Fruit fly (Drosophila melanogaster) whole organism, embryonic: ENCODE data around the gene CG34265.
A peak's percentile ranks its signal among the peaks of the same experiment; 100 is the strongest.

ENCODE experiments used
- B-H1 ChIP-seq: fragments of 200-800 bp; sonication (Bioruptor generic); IDR thresholded peaks from 3 replicates; pipeline ENCODE4 v1.3.6; 2022; ENCODE audit warnings: missing biosample characterization, missing genetic modification characterization
- BEAF-32 ChIP-seq: fragments of 200-800 bp; sonication (Bioruptor generic); optimal IDR thresholded peaks from 3 replicates; lab custom pipeline; 2017; ENCODE audit warnings: missing biosample characterization, missing genetic modification characterization, mild to moderate bottlenecking, moderate library complexity, missing genetic modification reagents
- Bteb2 ChIP-seq: fragments of 200-800 bp; sonication (Bioruptor generic); optimal IDR thresholded peaks from 2 replicates; lab custom pipeline; 2016; ENCODE audit warnings: missing biosample characterization, missing genetic modification characterization
- CG10565 ChIP-seq: fragments of 200-800 bp; sonication (Bioruptor generic); optimal IDR thresholded peaks from 3 replicates; lab custom pipeline; 2016; ENCODE audit warnings: missing biosample characterization, mild to moderate bottlenecking, missing genetic modification characterization
- CG11696 ChIP-seq: fragments of 200-800 bp; sonication (Bioruptor generic); IDR thresholded peaks from 2 replicates; pipeline ENCODE4 v1.3.6; 2022; ENCODE audit warnings: missing biosample characterization, missing genetic modification characterization
- CG12744 ChIP-seq: fragments of 200-800 bp; sonication (Bioruptor generic); optimal IDR thresholded peaks from 2 replicates; lab custom pipeline; 2016; ENCODE audit warnings: missing biosample characterization, missing genetic modification characterization
- CG13424 ChIP-seq: fragments of 200-800 bp; sonication (Bioruptor generic); optimal IDR thresholded peaks from 2 replicates; lab custom pipeline; 2019; ENCODE audit warnings: missing biosample characterization, mild to moderate bottlenecking, missing genetic modification characterization, moderate library complexity
- CG1529 ChIP-seq: fragments of 200-800 bp; sonication (Bioruptor generic); optimal IDR thresholded peaks from 3 replicates; lab custom pipeline; 2018; ENCODE audit warnings: missing biosample characterization, missing genetic modification characterization
- CG15696 ChIP-seq: fragments of 200-800 bp; sonication (Bioruptor generic); optimal IDR thresholded peaks from 2 replicates; lab custom pipeline; 2019; ENCODE audit warnings: missing biosample characterization, mild to moderate bottlenecking, missing genetic modification characterization, moderate library complexity
- CG18764 ChIP-seq: fragments of 200-800 bp; sonication (Bioruptor generic); optimal IDR thresholded peaks from 3 replicates; lab custom pipeline; 2016; ENCODE audit warnings: missing biosample characterization, missing genetic modification characterization
- CG2129 ChIP-seq: fragments of 200-800 bp; sonication (Bioruptor generic); IDR thresholded peaks from 2 replicates; pipeline ENCODE4 v1.3.6; 2022; ENCODE audit warnings: missing biosample characterization, missing genetic modification characterization; ENCODE audit not compliant: partially characterized antibody
- CG30020 ChIP-seq: fragments of 200-800 bp; optimal IDR thresholded peaks from 2 replicates; lab custom pipeline; 2019; ENCODE audit warnings: missing biosample characterization, mild to moderate bottlenecking, missing genetic modification characterization, moderate library complexity
- CG30431 ChIP-seq: fragments of 200-800 bp; sonication (Bioruptor generic); optimal IDR thresholded peaks from 2 replicates; lab custom pipeline; 2017; ENCODE audit warnings: missing biosample characterization, missing genetic modification characterization
- CG33213 ChIP-seq: fragments of 200-800 bp; sonication (Bioruptor generic); optimal IDR thresholded peaks from 3 replicates; lab custom pipeline; 2016; ENCODE audit warnings: missing biosample characterization, missing genetic modification characterization
- CG4282 ChIP-seq: fragments of 200-800 bp; sonication (Bioruptor generic); optimal IDR thresholded peaks from 2 replicates; lab custom pipeline; 2016; ENCODE audit warnings: missing biosample characterization, missing genetic modification characterization
- CG4617 ChIP-seq: fragments of 200-800 bp; sonication (Bioruptor generic); optimal IDR thresholded peaks from 3 replicates; lab custom pipeline; 2016; ENCODE audit warnings: missing biosample characterization, missing genetic modification characterization, borderline replicate concordance
- CG4820 ChIP-seq: fragments of 200-800 bp; sonication (Bioruptor generic); optimal IDR thresholded peaks from 3 replicates; lab custom pipeline; 2016; ENCODE audit warnings: missing biosample characterization, missing genetic modification characterization
- CG6654 ChIP-seq: fragments of 200-800 bp; sonication (Bioruptor generic); optimal IDR thresholded peaks from 2 replicates; lab custom pipeline; 2017; ENCODE audit warnings: missing biosample characterization, mild to moderate bottlenecking, missing genetic modification characterization
- CG7271 ChIP-seq: fragments of 200-800 bp; sonication (Bioruptor generic); optimal IDR thresholded peaks from 2 replicates; lab custom pipeline; 2018; ENCODE audit warnings: missing biosample characterization, mild to moderate bottlenecking, missing genetic modification characterization, moderate library complexity
- CG7839 ChIP-seq: fragments of 200-800 bp; sonication (Bioruptor generic); optimal IDR thresholded peaks from 3 replicates; lab custom pipeline; 2018; ENCODE audit warnings: missing biosample characterization, mild to moderate bottlenecking, missing genetic modification characterization, moderate library complexity
- CG8359 ChIP-seq: fragments of 200-800 bp; sonication (Bioruptor generic); optimal IDR thresholded peaks from 2 replicates; lab custom pipeline; 2017; ENCODE audit warnings: missing biosample characterization, mild to moderate bottlenecking, missing genetic modification characterization, borderline replicate concordance
- CG9215 ChIP-seq: fragments of 200-800 bp; sonication (Bioruptor generic); IDR thresholded peaks from 2 replicates; pipeline ENCODE4 v1.3.6; 2022; ENCODE audit warnings: missing biosample characterization, missing genetic modification characterization
- CTCF ChIP-seq: fragments of 200-800 bp; sonication (Bioruptor generic); optimal IDR thresholded peaks from 2 replicates; lab custom pipeline; 2017; ENCODE audit warnings: missing biosample characterization, mild to moderate bottlenecking, missing genetic modification characterization, moderate library complexity
- Camta ChIP-seq: fragments of 200-800 bp; sonication (Bioruptor generic); optimal IDR thresholded peaks from 2 replicates; lab custom pipeline; 2016; ENCODE audit warnings: missing biosample characterization, missing genetic modification characterization
- Dip2 ChIP-seq: fragments of 200-800 bp; sonication (Bioruptor generic); IDR thresholded peaks from 2 replicates; pipeline ENCODE4 v1.3.6; 2022; ENCODE audit warnings: missing biosample characterization, missing genetic modification characterization
- Ets65A ChIP-seq: fragments of 200-800 bp; sonication (Bioruptor generic); peaks from one replicate; lab custom pipeline; 2016; ENCODE audit warnings: missing biosample characterization, missing genetic modification characterization
- HLH4C ChIP-seq: fragments of 200-800 bp; sonication (Bioruptor generic); IDR thresholded peaks from 3 replicates; pipeline ENCODE4 v1.3.6; 2022; ENCODE audit warnings: missing biosample characterization, missing genetic modification characterization; ENCODE audit not compliant: partially characterized antibody
- Mes4 ChIP-seq: fragments of 200-800 bp; sonication (Bioruptor generic); optimal IDR thresholded peaks from 2 replicates; lab custom pipeline; 2016; ENCODE audit warnings: missing biosample characterization, missing genetic modification characterization
- Myb ChIP-seq: fragments of 200-800 bp; sonication (Bioruptor generic); optimal IDR thresholded peaks from 2 replicates; lab custom pipeline; 2016; ENCODE audit warnings: missing biosample characterization, missing genetic modification characterization
- Poxn ChIP-seq: fragments of 200-800 bp; sonication (Bioruptor generic); IDR thresholded peaks from 2 replicates; pipeline ENCODE4 v1.3.6; 2022; ENCODE audit warnings: missing biosample characterization, missing genetic modification characterization
- ab ChIP-seq: fragments of 200-800 bp; sonication (Bioruptor generic); optimal IDR thresholded peaks from 2 replicates; lab custom pipeline; 2016; ENCODE audit warnings: missing biosample characterization, missing genetic modification characterization
- ac ChIP-seq: fragments of 200-800 bp; sonication (Bioruptor generic); optimal IDR thresholded peaks from 3 replicates; lab custom pipeline; 2017; ENCODE audit warnings: missing biosample characterization, mild to moderate bottlenecking, missing genetic modification characterization
- ara ChIP-seq: fragments of 200-800 bp; sonication (Bioruptor generic); IDR thresholded peaks from 2 replicates; pipeline ENCODE4 v1.3.6; 2022; ENCODE audit warnings: missing biosample characterization, missing genetic modification characterization
- dan ChIP-seq: fragments of 200-800 bp; sonication (Bioruptor generic); IDR thresholded peaks from 2 replicates; pipeline ENCODE4 v1.3.6; 2022; ENCODE audit warnings: missing biosample characterization, missing genetic modification characterization
- fu2 ChIP-seq: fragments of 200-800 bp; sonication (Bioruptor generic); optimal IDR thresholded peaks from 2 replicates; lab custom pipeline; 2016; ENCODE audit warnings: missing biosample characterization, missing genetic modification characterization
- klu ChIP-seq: fragments of 200-800 bp; sonication (Bioruptor generic); IDR thresholded peaks from 2 replicates; pipeline ENCODE4 v1.3.6; 2022; ENCODE audit warnings: missing biosample characterization, missing genetic modification characterization
- lmd ChIP-seq: fragments of 200-800 bp; sonication (Bioruptor generic); IDR thresholded peaks from 2 replicates; pipeline ENCODE4 v1.3.6; 2022; ENCODE audit warnings: missing biosample characterization, missing genetic modification characterization
- luna ChIP-seq: fragments of 200-800 bp; sonication (Bioruptor generic); optimal IDR thresholded peaks from 2 replicates; lab custom pipeline; 2016; ENCODE audit warnings: missing biosample characterization, missing genetic modification characterization
- maf-S ChIP-seq: fragments of 200-800 bp; sonication (Bioruptor generic); optimal IDR thresholded peaks from 2 replicates; lab custom pipeline; 2016; ENCODE audit warnings: missing biosample characterization, missing genetic modification characterization
- mam ChIP-seq: fragments of 200-800 bp; sonication (Bioruptor generic); optimal IDR thresholded peaks from 3 replicates; lab custom pipeline; 2016; ENCODE audit warnings: missing biosample characterization, missing genetic modification characterization
- mld ChIP-seq: fragments of 200-800 bp; sonication (Bioruptor generic); IDR thresholded peaks from 3 replicates; pipeline ENCODE4 v1.3.6; 2022; ENCODE audit warnings: missing biosample characterization, missing genetic modification characterization; ENCODE audit not compliant: partially characterized antibody
- nerfin-1 ChIP-seq: fragments of 200-800 bp; sonication (Bioruptor generic); optimal IDR thresholded peaks from 3 replicates; lab custom pipeline; 2019; ENCODE audit warnings: missing biosample characterization, mild to moderate bottlenecking, missing genetic modification characterization, moderate library complexity
- pan ChIP-seq, 4 experiments: fragments of >200 bp in 3 of 4; fragments of 200-800 bp in 1 of 4; sonication (Bioruptor generic) in 1 of 4; optimal IDR thresholded peaks in 3 of 4; IDR thresholded peaks in 1 of 4; 2 replicates each; pipeline versions ENCODE4 v1.3.6 to Lab custom; 2017 to 2022; ENCODE audit warnings: missing biosample characterization in 2 of 4, missing genetic modification characterization in 2 of 4, mixed read lengths in 1 of 4
- pnt ChIP-seq: fragments of 200-800 bp; sonication (Bioruptor generic); optimal IDR thresholded peaks from 3 replicates; lab custom pipeline; 2016; ENCODE audit warnings: missing biosample characterization, missing genetic modification characterization
- pum ChIP-seq: fragments of 200-800 bp; sonication (Bioruptor generic); optimal IDR thresholded peaks from 2 replicates; lab custom pipeline; 2016; ENCODE audit warnings: missing biosample characterization, missing genetic modification characterization
- run ChIP-seq: fragments of 200-800 bp; sonication (Bioruptor generic); optimal IDR thresholded peaks from 3 replicates; lab custom pipeline; 2018; ENCODE audit warnings: missing biosample characterization, mild to moderate bottlenecking, missing genetic modification characterization
- schlank ChIP-seq: fragments of 200-800 bp; sonication (Bioruptor generic); optimal IDR thresholded peaks from 2 replicates; lab custom pipeline; 2018; ENCODE audit warnings: missing biosample characterization, mild to moderate bottlenecking, missing genetic modification characterization
- sens-2 ChIP-seq: fragments of 200-800 bp; sonication (Bioruptor generic); IDR thresholded peaks from 2 replicates; pipeline ENCODE4 v1.3.6; 2022; ENCODE audit warnings: missing biosample characterization, missing genetic modification characterization
- ssp ChIP-seq: fragments of 200-800 bp; sonication (Bioruptor generic); IDR thresholded peaks from 2 replicates; pipeline ENCODE4 v1.3.6; 2022; ENCODE audit warnings: missing biosample characterization, missing genetic modification characterization
- vfl ChIP-seq: fragments of 200-800 bp; sonication (Bioruptor generic); optimal IDR thresholded peaks from 2 replicates; lab custom pipeline; 2016; ENCODE audit warnings: missing biosample characterization, missing genetic modification characterization

Gene CG34265

dm6 chr3L:3301171-3301738 is 33.0 kb downstream of the CG34265 start (continued):
- TF ChIP-seq mam (GFP tag; lab: Kevin White, UChicago) (peak; percentile 92), pnt (GFP tag; lab: Kevin White, UChicago) (peak; percentile 88), CG4282 (peak; percentile 53), ab (GFP tag; lab: Kevin White, UChicago) (peak; percentile 45), run (peak; percentile 90), Myb (peak; percentile 68), fu2 (GFP tag; lab: Kevin White, UChicago) (peak; percentile 80), CG12744 (GFP tag; lab: Kevin White, UChicago) (peak; percentile 79), Bteb2 (peak; percentile 89), CG33213 (GFP tag; lab: Kevin White, UChicago) (peak; percentile 79), ara (peak; percentile 85), CG18764 (GFP tag; lab: Kevin White, UChicago) (peak; percentile 85), ac (GFP tag; lab: Kevin White, UChicago) (peak; percentile 35), Camta (peak; percentile 89), mld (GFP tag; lab: Robert Waterston, UW) (no peak), CG8359 (GFP tag; lab: Kevin White, UChicago) (peak; percentile 76), BEAF-32 (no peak), dan (GFP tag; lab: Robert Waterston, UW) (peak; percentile 32; the same call in 1 of the 2 replicates), nerfin-1 (peak; percentile 87), sens-2 (GFP tag; lab: Robert Waterston, UW) (peak; percentile 90), CG9215 (peak; percentile 69), CG7271 (tag; lab: Kevin White, UChicago) (peak; percentile 62), ssp (GFP tag; lab: Robert Waterston, UW) (peak; percentile 74), CG11696 (GFP tag; lab: Robert Waterston, UW) (peak; percentile 73), schlank (tag; lab: Kevin White, UChicago) (peak; percentile 61), CG1529 (GFP tag; lab: Kevin White, UChicago) (peak; percentile 89), Mes4 (GFP tag; lab: Kevin White, UChicago) (peak; percentile 85), CG30431 (GFP tag; lab: Kevin White, UChicago) (peak; percentile 71), klu (GFP tag; lab: Robert Waterston, UW) (peak; percentile 73; the same call in 1 of the 2 replicates), CG7839 (tag; lab: Kevin White, UChicago) (peak; percentile 95), CG4617 (GFP tag; lab: Kevin White, UChicago) (peak; percentile 69), CTCF (GFP tag; lab: Kevin White, UChicago) (peak; percentile 60), pan (optimal IDR thresholded peaks at IDR 0.05; lab: Kevin White, UChicago) (no peak), pan (GFP tag; optimal IDR thresholded peaks at IDR 0.05 in 1 of 2, IDR thresholded peaks at IDR 0.05 in 1 of 2) (peak in 1 of 2 experiments; percentile 92), Dip2 (0 out of 2 replicates have a peak, but pooled peaks have one; percentile 38), pum (peak; percentile 84), maf-S (GFP tag; lab: Kevin White, UChicago) (peak; percentile 92), Ets65A (GFP tag; lab: Kevin White, UChicago) (peak; percentile 98), luna (GFP tag; lab: Kevin White, UChicago) (peak; percentile 70), CG15696 (tag; lab: Kevin White, UChicago) (peak; percentile 58), HLH4C (GFP tag; lab: Robert Waterston, UW) (no peak), lmd (peak; percentile 85), CG6654 (peak; percentile 67), CG2129 (GFP tag; lab: Robert Waterston, UW) (no peak), vfl (GFP tag; lab: Kevin White, UChicago) (peak; percentile 73), Poxn (peak; percentile 70), CG13424 (peak; percentile 94), B-H1 (GFP tag; lab: Robert Waterston, UW) (peak; percentile 79), CG4820 (peak; percentile 90), CG10565 (GFP tag; lab: Kevin White, UChicago) (peak; percentile 56), CG30020 (tag; lab: Kevin White, UChicago) (peak; percentile 52)
